Fruit fly (Drosophila melanogaster) whole organism, pupa: Measurements from ENCODE around the gene Rexo5.

ENCODE experiments used
- CG10348 ChIP-seq: fragments of 200-800 bp; sonication (Bioruptor generic); IDR thresholded peaks from 2 replicates; pipeline ENCODE4 v1.3.6; 2022; ENCODE audit warnings: missing biosample characterization, missing genetic modification characterization
- CG12605 ChIP-seq: fragments of 200-800 bp; sonication (Bioruptor generic); IDR thresholded peaks from 2 replicates; pipeline ENCODE4 v1.3.6; 2022; ENCODE audit warnings: missing biosample characterization, missing genetic modification characterization
- CG13204 ChIP-seq: fragments of 200-800 bp; sonication (Bioruptor generic); optimal IDR thresholded peaks from 2 replicates; lab custom pipeline; 2018; ENCODE audit warnings: missing biosample characterization, mild to moderate bottlenecking, missing genetic modification characterization, moderate library complexity
- CG14655 ChIP-seq: fragments of 200-800 bp; sonication (Bioruptor generic); optimal IDR thresholded peaks from 3 replicates; lab custom pipeline; 2017; ENCODE audit warnings: mild to moderate bottlenecking, missing biosample characterization, missing genetic modification reagents, missing genetic modification characterization
- CG8159 ChIP-seq: fragments of 200-800 bp; sonication (Bioruptor generic); optimal IDR thresholded peaks from 3 replicates; lab custom pipeline; 2018; ENCODE audit warnings: missing biosample characterization, mild to moderate bottlenecking, missing genetic modification characterization, moderate library complexity
- D1 ChIP-seq: fragments of 200-800 bp; sonication (Bioruptor generic); optimal IDR thresholded peaks from 2 replicates; lab custom pipeline; 2018; ENCODE audit warnings: missing biosample characterization, mild to moderate bottlenecking, missing genetic modification characterization, moderate library complexity
- rn ChIP-seq: fragments of 200-800 bp; sonication (Bioruptor generic); IDR thresholded peaks from 2 replicates; pipeline ENCODE4 v1.3.6; 2022; ENCODE audit warnings: missing biosample characterization, missing genetic modification characterization

DNA sequence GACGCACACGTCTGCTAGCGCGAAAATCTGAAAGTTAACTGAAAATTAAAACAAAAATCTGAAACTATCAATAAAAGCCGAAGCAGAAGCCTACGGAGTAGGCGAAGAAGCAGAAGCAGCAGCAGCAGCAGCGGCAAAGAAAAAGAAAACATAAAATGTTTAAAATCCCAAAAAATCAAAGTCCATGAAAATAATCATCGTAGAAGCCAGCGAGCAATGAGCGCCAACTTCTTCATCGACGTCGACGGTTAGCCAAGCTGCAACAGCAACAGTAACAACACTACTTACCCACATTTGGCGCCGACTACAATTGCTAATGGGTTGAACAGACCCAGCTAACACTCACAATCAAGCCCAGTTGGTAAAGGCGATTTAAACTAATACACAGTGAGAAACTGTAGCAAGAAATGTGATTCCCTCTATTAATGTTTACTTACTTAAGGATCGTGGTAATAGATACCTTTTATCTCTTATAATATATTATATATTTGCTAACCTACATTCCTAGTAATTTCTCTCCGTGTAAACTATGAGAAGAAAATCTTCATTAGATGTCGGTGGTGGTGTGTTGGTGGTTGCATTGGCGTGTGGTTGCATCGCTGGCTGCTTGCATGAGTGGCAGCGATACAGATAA, 13.9 kb upstream of the Rexo5 start, which contains the start of gene jv:
- TF ChIP-seq D1 (no peak), CG12605 (GFP tag; lab: Robert Waterston, UW) (peak; percentile 13; the same call in 1 of the 2 replicates), rn (no peak), CG10348 (GFP tag; lab: Robert Waterston, UW) (no peak), CG14655 (GFP tag; lab: Kevin White, UChicago) (peak; percentile 47), CG8159 (no peak), CG13204 (no peak)
